Worm (Caenorhabditis elegans) whole organism, midembryonic: ENCODE measurements around the gene C45H4.14.

ENCODE experiments used
- T22C8.4 ChIP-seq: fragments of 200-800 bp; sonication (Bioruptor generic); IDR thresholded peaks from 2 replicates; pipeline ENCODE4 v1.3.6; 2022; ENCODE audit warnings: missing genetic modification characterization, missing compliant biosample characterization
- cog-1 ChIP-seq: sonication (generic microtip); optimal IDR thresholded peaks from 2 replicates; lab custom pipeline; 2016; ENCODE audit warnings: missing genetic modification characterization, missing compliant biosample characterization
- flt-1 ChIP-seq: fragments of 200-800 bp; sonication (Bioruptor generic); IDR thresholded peaks from 2 replicates; pipeline ENCODE4 v1.3.6; 2022; ENCODE audit warnings: missing genetic modification characterization, missing compliant biosample characterization
- med-1 ChIP-seq: sonication (generic microtip); optimal IDR thresholded peaks from 2 replicates; lab custom pipeline; 2017; ENCODE audit warnings: missing genetic modification characterization, mild to moderate bottlenecking, missing compliant biosample characterization, antibody characterized with exemption, missing genetic modification reagents; ENCODE audit not compliant: insufficient read depth
- tab-1 ChIP-seq: fragments of 200-800 bp; sonication (Bioruptor generic); IDR thresholded peaks from 2 replicates; pipeline ENCODE4 v1.3.6; 2022; ENCODE audit warnings: missing genetic modification characterization, missing compliant biosample characterization
- ztf-23 ChIP-seq: fragments of 200-800 bp; sonication (Bioruptor generic); IDR thresholded peaks from 2 replicates; pipeline ENCODE4 v1.3.6; 2022; ENCODE audit warnings: missing genetic modification reagents, missing genetic modification characterization, missing compliant biosample characterization

DNA sequence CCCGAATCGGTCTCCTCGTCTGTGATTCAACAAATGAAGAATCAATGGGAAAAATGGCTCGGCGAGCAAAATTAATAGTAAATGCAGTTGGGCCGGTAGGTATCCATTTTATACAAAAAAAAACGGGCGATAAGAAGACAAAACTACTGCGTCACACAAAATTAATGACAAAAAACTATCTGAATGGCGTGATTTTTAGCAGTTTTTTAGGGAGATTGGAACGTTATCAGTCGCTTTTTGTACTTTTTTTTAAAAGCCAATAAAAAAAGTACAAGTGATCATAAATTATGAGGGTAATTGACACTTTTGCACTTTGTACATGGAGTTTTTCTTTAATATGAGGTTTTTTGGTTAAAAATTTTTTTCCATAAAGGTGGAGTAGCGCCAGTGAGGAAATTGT is 36.1 kb downstream of the C45H4.14 start:
- TF ChIP-seq med-1 (GFP tag; lab: Kevin White, UChicago) = no peak
- no peak for TF ChIP-seq flt-1 (GFP tag; lab: Robert Waterston, UW)
- TF ChIP-seq tab-1 (GFP tag; lab: Robert Waterston, UW) = no peak
- no peak for TF ChIP-seq T22C8.4
- no peak for TF ChIP-seq cog-1
- TF ChIP-seq ztf-23 (GFP tag; lab: Robert Waterston, UW) = no peak
